Worm (Caenorhabditis elegans) whole organism, L4/young adult: ENCODE measurements around the gene F54F7.8.

Source experiments
- dao-5 ChIP-seq: sonication (generic microtip); optimal IDR thresholded peaks from 2 replicates; lab custom pipeline; 2016; ENCODE audit warnings: missing genotype, missing genetic modification characterization, moderate library complexity, missing compliant biosample characterization
- him-1 ChIP-seq: sonication (generic microtip); optimal IDR thresholded peaks from 2 replicates; lab custom pipeline; 2016; ENCODE audit warnings: missing genotype, missing genetic modification reagents, missing genetic modification characterization, missing compliant biosample characterization

- TF ChIP-seq him-1 (tag; lab: Kevin White, UChicago) (no peak), dao-5 (tag; lab: Kevin White, UChicago) (no peak)
Observed at ce11 chrX:11879871-11880270, 25.1 kb upstream of the F54F7.8 start, which contains the start of the genes Y62H9A.3 and Y62H9A.4.
